Worm (Caenorhabditis elegans): Measurements from ENCODE around the gene srh-102.

DNA sequence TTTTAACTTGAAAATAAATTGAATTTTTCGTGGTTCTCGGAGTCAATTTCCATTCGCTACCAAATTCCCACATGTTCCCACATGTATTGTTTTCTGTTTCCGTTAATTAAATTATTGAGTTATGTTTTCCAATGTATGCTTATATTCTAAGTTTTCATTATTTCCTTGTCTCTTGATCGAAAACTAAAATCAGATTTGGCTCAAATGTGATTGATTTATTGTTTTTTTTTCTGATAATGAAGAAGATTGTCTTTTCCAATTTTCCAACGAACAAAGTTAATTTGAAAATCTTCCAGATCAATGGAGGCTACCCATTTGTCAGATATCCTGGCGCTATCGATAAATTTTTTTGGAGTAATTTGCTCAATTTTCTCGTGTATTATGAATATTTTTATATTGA is 8.4 kb upstream of the srh-102 start, which contains the start of gene srbc-25:
- no peak for TF ChIP-seq mdl-1 (tag; optimal IDR thresholded peaks at IDR 0.05)
- TF ChIP-seq nhr-25 (tag; optimal IDR thresholded peaks at IDR 0.05), result no peak
- no peak for TF ChIP-seq elt-3 (tag; optimal IDR thresholded peaks at IDR 0.05)
- TF ChIP-seq unc-62 (GFP tag; optimal IDR thresholded peaks at IDR 0.05), result no peak
- no peak for TF ChIP-seq aly-2 (tag; optimal IDR thresholded peaks at IDR 0.05)
- TF ChIP-seq ceh-16 (tag; optimal IDR thresholded peaks at IDR 0.05), result no peak
- no peak for TF ChIP-seq R02D3.7 (tag; optimal IDR thresholded peaks at IDR 0.05)
- TF ChIP-seq blmp-1 (tag; optimal IDR thresholded peaks at IDR 0.05; ENCODE audit: insufficient read depth), result no peak
- no peak for TF ChIP-seq ztf-11 (tag; optimal IDR thresholded peaks at IDR 0.05)
